Fruit fly (Drosophila melanogaster) whole organism, embryonic: ENCODE data around the gene CG31807.

Source experiments
- Antp ChIP-seq: fragments of 200-800 bp; sonication (Bioruptor generic); optimal IDR thresholded peaks from 3 replicates; lab custom pipeline; 2016; ENCODE audit warnings: missing biosample characterization, missing genetic modification characterization
- Atf-2 ChIP-seq: fragments of 200-800 bp; sonication (Bioruptor generic); optimal IDR thresholded peaks from 2 replicates; lab custom pipeline; 2016; ENCODE audit warnings: missing biosample characterization, missing genetic modification characterization
- B-H1 ChIP-seq: fragments of 200-800 bp; sonication (Bioruptor generic); IDR thresholded peaks from 3 replicates; pipeline ENCODE4 v1.3.6; 2022; ENCODE audit warnings: missing biosample characterization, missing genetic modification characterization
- B-H2 ChIP-seq: fragments of 200-800 bp; sonication (Bioruptor generic); optimal IDR thresholded peaks from 2 replicates; lab custom pipeline; 2018; ENCODE audit warnings: missing biosample characterization, mild to moderate bottlenecking, missing genetic modification characterization
- CG10654 ChIP-seq: fragments of 200-800 bp; sonication (Bioruptor generic); optimal IDR thresholded peaks from 2 replicates; lab custom pipeline; 2016; ENCODE audit warnings: missing biosample characterization, missing genetic modification characterization
- CG10979 ChIP-seq: fragments of 200-800 bp; sonication (Bioruptor generic); optimal IDR thresholded peaks from 2 replicates; lab custom pipeline; 2018; ENCODE audit warnings: missing biosample characterization, mild to moderate bottlenecking, missing genetic modification characterization, moderate library complexity
- CG11723 ChIP-seq: fragments of 200-800 bp; sonication (Bioruptor generic); optimal IDR thresholded peaks from 2 replicates; lab custom pipeline; 2017; ENCODE audit warnings: missing biosample characterization, mild to moderate bottlenecking, missing genetic modification characterization
- CG12299 ChIP-seq: fragments of 200-800 bp; sonication (Bioruptor generic); optimal IDR thresholded peaks from 2 replicates; lab custom pipeline; 2018; ENCODE audit warnings: missing biosample characterization, mild to moderate bottlenecking, missing genetic modification characterization
- CG13624 ChIP-seq: fragments of 200-800 bp; sonication (Bioruptor generic); optimal IDR thresholded peaks from 2 replicates; lab custom pipeline; 2016; ENCODE audit warnings: missing biosample characterization, missing genetic modification characterization
- CG15696 ChIP-seq: fragments of 200-800 bp; sonication (Bioruptor generic); optimal IDR thresholded peaks from 2 replicates; lab custom pipeline; 2019; ENCODE audit warnings: missing biosample characterization, mild to moderate bottlenecking, missing genetic modification characterization, moderate library complexity
- CG18262 ChIP-seq: fragments of 200-800 bp; optimal IDR thresholded peaks from 3 replicates; lab custom pipeline; 2019; ENCODE audit warnings: missing biosample characterization, mild to moderate bottlenecking, missing genetic modification characterization, moderate library complexity
- CG18619 ChIP-seq: fragments of 200-800 bp; sonication (Bioruptor generic); optimal IDR thresholded peaks from 3 replicates; lab custom pipeline; 2017; ENCODE audit warnings: missing biosample characterization, mild to moderate bottlenecking, missing genetic modification characterization
- CG2129 ChIP-seq: fragments of 200-800 bp; sonication (Bioruptor generic); IDR thresholded peaks from 2 replicates; pipeline ENCODE4 v1.3.6; 2022; ENCODE audit warnings: missing biosample characterization, missing genetic modification characterization; ENCODE audit not compliant: partially characterized antibody
- CG2712 ChIP-seq: fragments of 200-800 bp; optimal IDR thresholded peaks from 3 replicates; lab custom pipeline; 2019; ENCODE audit warnings: missing biosample characterization, mild to moderate bottlenecking, missing genetic modification characterization, moderate library complexity
- CG32532 ChIP-seq: fragments of 200-800 bp; sonication (Bioruptor generic); IDR thresholded peaks from 2 replicates; pipeline ENCODE4 v1.3.6; 2022; ENCODE audit warnings: missing biosample characterization, missing genetic modification characterization
- CG3838 ChIP-seq: fragments of 200-800 bp; sonication (Bioruptor generic); optimal IDR thresholded peaks from 3 replicates; lab custom pipeline; 2016; ENCODE audit warnings: missing biosample characterization, missing genetic modification characterization
- CG4424 ChIP-seq: fragments of 200-800 bp; sonication (Bioruptor generic); optimal IDR thresholded peaks from 3 replicates; lab custom pipeline; 2016; ENCODE audit warnings: missing biosample characterization, missing genetic modification characterization
- CG4820 ChIP-seq: fragments of 200-800 bp; sonication (Bioruptor generic); optimal IDR thresholded peaks from 3 replicates; lab custom pipeline; 2016; ENCODE audit warnings: missing biosample characterization, missing genetic modification characterization
- CG6791 ChIP-seq: fragments of 200-800 bp; sonication (Bioruptor generic); IDR thresholded peaks from 3 replicates; pipeline ENCODE4 v1.3.6; 2022; ENCODE audit warnings: missing biosample characterization, missing genetic modification characterization; ENCODE audit not compliant: partially characterized antibody
- CG7556 ChIP-seq: fragments of 200-800 bp; sonication (Bioruptor generic); optimal IDR thresholded peaks from 2 replicates; lab custom pipeline; 2017; ENCODE audit warnings: missing biosample characterization, mild to moderate bottlenecking, missing genetic modification characterization
- CG7963 ChIP-seq: fragments of 200-800 bp; sonication (Bioruptor generic); IDR thresholded peaks from 3 replicates; pipeline ENCODE4 v1.3.6; 2022; ENCODE audit warnings: missing biosample characterization, missing genetic modification characterization; ENCODE audit not compliant: partially characterized antibody
- CG7987 ChIP-seq: fragments of 200-800 bp; sonication (Bioruptor generic); optimal IDR thresholded peaks from 2 replicates; lab custom pipeline; 2018; ENCODE audit warnings: missing biosample characterization, mild to moderate bottlenecking, missing genetic modification characterization, moderate library complexity
- CG9727 ChIP-seq: fragments of 200-800 bp; sonication (Bioruptor generic); optimal IDR thresholded peaks from 3 replicates; lab custom pipeline; 2017; ENCODE audit warnings: missing biosample characterization, mild to moderate bottlenecking, missing genetic modification characterization
- CrebB ChIP-seq: fragments of 200-800 bp; sonication (Bioruptor generic); optimal IDR thresholded peaks from 3 replicates; lab custom pipeline; 2018; ENCODE audit warnings: missing biosample characterization, mild to moderate bottlenecking, missing genetic modification characterization
- Dll ChIP-seq: fragments of 200-800 bp; sonication (Bioruptor generic); IDR thresholded peaks from 4 replicates; pipeline ENCODE4 v1.3.6; 2022; ENCODE audit warnings: missing biosample characterization, missing genetic modification characterization; ENCODE audit not compliant: partially characterized antibody
- ERR ChIP-seq: fragments of 200-800 bp; sonication (Bioruptor generic); optimal IDR thresholded peaks from 2 replicates; lab custom pipeline; 2016; ENCODE audit warnings: missing biosample characterization, missing genetic modification characterization
- Ets97D ChIP-seq: fragments of 200-800 bp; sonication (Bioruptor generic); optimal IDR thresholded peaks from 3 replicates; lab custom pipeline; 2016; ENCODE audit warnings: missing biosample characterization, missing genetic modification characterization
- HLH4C ChIP-seq: fragments of 200-800 bp; sonication (Bioruptor generic); IDR thresholded peaks from 3 replicates; pipeline ENCODE4 v1.3.6; 2022; ENCODE audit warnings: missing biosample characterization, missing genetic modification characterization; ENCODE audit not compliant: partially characterized antibody
- Hey ChIP-seq: fragments of 200-800 bp; sonication (Bioruptor generic); optimal IDR thresholded peaks from 3 replicates; lab custom pipeline; 2018; ENCODE audit warnings: missing biosample characterization, mild to moderate bottlenecking, missing genetic modification characterization
- Meics ChIP-seq: fragments of 200-800 bp; sonication (Bioruptor generic); optimal IDR thresholded peaks from 2 replicates; lab custom pipeline; 2017; ENCODE audit warnings: missing biosample characterization, mild to moderate bottlenecking, missing genetic modification characterization
- Myb ChIP-seq: fragments of 200-800 bp; sonication (Bioruptor generic); optimal IDR thresholded peaks from 2 replicates; lab custom pipeline; 2016; ENCODE audit warnings: missing biosample characterization, missing genetic modification characterization
- NFAT ChIP-seq: fragments of 200-800 bp; sonication (Bioruptor generic); IDR thresholded peaks from 2 replicates; pipeline ENCODE4 v1.3.6; 2022; ENCODE audit warnings: missing biosample characterization, missing genetic modification characterization
- Nf-YC ChIP-seq: fragments of 200-800 bp; optimal IDR thresholded peaks from 3 replicates; lab custom pipeline; 2019; ENCODE audit warnings: missing biosample characterization, mild to moderate bottlenecking, missing genetic modification characterization, moderate library complexity
- Sox100B ChIP-seq: fragments of 200-800 bp; sonication (Bioruptor generic); optimal IDR thresholded peaks from 3 replicates; lab custom pipeline; 2018; ENCODE audit warnings: missing biosample characterization, mild to moderate bottlenecking, missing genetic modification characterization
- Xbp1 ChIP-seq: fragments of 200-800 bp; sonication (Bioruptor generic); optimal IDR thresholded peaks from 3 replicates; lab custom pipeline; 2016; ENCODE audit warnings: missing biosample characterization, mild to moderate bottlenecking, missing genetic modification characterization
- ab ChIP-seq: fragments of 200-800 bp; sonication (Bioruptor generic); optimal IDR thresholded peaks from 2 replicates; lab custom pipeline; 2016; ENCODE audit warnings: missing biosample characterization, missing genetic modification characterization
- ato ChIP-seq: fragments of 200-800 bp; sonication (Bioruptor generic); IDR thresholded peaks from 2 replicates; pipeline ENCODE4 v1.3.6; 2022; ENCODE audit warnings: missing biosample characterization, missing genetic modification characterization; ENCODE audit not compliant: partially characterized antibody
- cas ChIP-seq: fragments of 200-800 bp; sonication (Bioruptor generic); IDR thresholded peaks from 2 replicates; pipeline ENCODE4 v1.3.6; 2022; ENCODE audit warnings: missing biosample characterization, missing genetic modification characterization
- crol ChIP-seq: fragments of 200-800 bp; sonication (Bioruptor generic); IDR thresholded peaks from 2 replicates; pipeline ENCODE4 v1.3.6; 2022; ENCODE audit warnings: missing biosample characterization, missing genetic modification characterization
- crp ChIP-seq, 2 experiments: fragments of 200-800 bp; sonication (Bioruptor generic); optimal IDR thresholded peaks; 2 replicates in 1 of 2; 3 replicates in 1 of 2; lab custom pipeline; 2017; ENCODE audit warnings: missing biosample characterization in 2 of 2, missing genetic modification characterization in 2 of 2, mild to moderate bottlenecking in 1 of 2, moderate library complexity in 1 of 2
- cwo ChIP-seq: fragments of 200-800 bp; sonication (Bioruptor generic); optimal IDR thresholded peaks from 3 replicates; lab custom pipeline; 2017; ENCODE audit warnings: missing biosample characterization, missing genetic modification characterization, mild to moderate bottlenecking, moderate library complexity, missing genetic modification reagents
- gro ChIP-seq: fragments of 200-800 bp; sonication (Bioruptor generic); optimal IDR thresholded peaks from 2 replicates; lab custom pipeline; 2016; ENCODE audit warnings: missing biosample characterization, missing genetic modification characterization
- hth ChIP-seq: fragments of >200 bp; optimal IDR thresholded peaks from 2 replicates; lab custom pipeline; 2017; ENCODE audit warnings: inconsistent platforms
- pan ChIP-seq, 4 experiments: fragments of >200 bp in 3 of 4; fragments of 200-800 bp in 1 of 4; sonication (Bioruptor generic) in 1 of 4; optimal IDR thresholded peaks in 3 of 4; IDR thresholded peaks in 1 of 4; 2 replicates each; pipeline versions ENCODE4 v1.3.6 to Lab custom; 2017 to 2022; ENCODE audit warnings: missing biosample characterization in 2 of 4, missing genetic modification characterization in 2 of 4, mixed read lengths in 1 of 4
- pho ChIP-seq: fragments of 200-800 bp; sonication (Bioruptor generic); optimal IDR thresholded peaks from 2 replicates; lab custom pipeline; 2016; ENCODE audit warnings: missing biosample characterization, missing genetic modification characterization
- pnt ChIP-seq: fragments of 200-800 bp; sonication (Bioruptor generic); optimal IDR thresholded peaks from 3 replicates; lab custom pipeline; 2016; ENCODE audit warnings: missing biosample characterization, missing genetic modification characterization
- stwl ChIP-seq: fragments of 200-800 bp; sonication (Bioruptor generic); optimal IDR thresholded peaks from 3 replicates; lab custom pipeline; 2018; ENCODE audit warnings: missing biosample characterization, mild to moderate bottlenecking, missing genetic modification characterization, moderate library complexity
- tin ChIP-seq: fragments of 200-800 bp; sonication (Bioruptor generic); optimal IDR thresholded peaks from 3 replicates; lab custom pipeline; 2016; ENCODE audit warnings: missing biosample characterization, missing genetic modification characterization
- toy ChIP-seq: fragments of 200-800 bp; sonication (Bioruptor generic); IDR thresholded peaks from 2 replicates; pipeline ENCODE4 v1.3.6; 2022; ENCODE audit warnings: missing biosample characterization, missing genetic modification characterization
- unc-4 ChIP-seq: fragments of 200-800 bp; sonication (Bioruptor generic); IDR thresholded peaks from 2 replicates; pipeline ENCODE4 v1.3.6; 2022; ENCODE audit warnings: missing biosample characterization, missing genetic modification characterization; ENCODE audit not compliant: partially characterized antibody

Gene CG31807

DNA sequence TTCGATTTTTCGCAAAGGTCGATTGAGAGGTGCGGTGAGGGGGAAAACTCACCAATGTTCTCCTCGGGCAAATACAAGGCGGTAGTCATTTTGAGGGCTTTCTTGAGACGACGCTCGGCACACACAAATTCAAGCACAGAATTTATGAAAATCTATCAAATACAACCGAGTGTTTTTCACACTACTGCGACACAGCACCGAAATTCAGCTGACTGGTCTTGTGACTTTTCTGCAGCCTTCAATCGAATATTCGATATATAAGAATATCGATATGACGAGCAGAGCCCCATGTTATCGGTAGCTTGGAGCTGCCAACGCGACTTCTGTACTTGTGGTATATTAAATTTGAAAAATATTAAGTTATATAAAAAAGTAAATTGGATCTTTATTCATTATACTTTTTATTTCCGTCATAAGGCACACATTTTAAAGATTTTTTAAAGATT is 43.8 kb upstream of the CG31807 start, which contains the start of gene VhaSFD (continued):
- no peak for TF ChIP-seq Meics (GFP tag; lab: Kevin White, UChicago)
- TF ChIP-seq Sox100B (GFP tag; lab: Kevin White, UChicago): no peak
- peak; percentile 40 for TF ChIP-seq CG13624 (GFP tag; lab: Kevin White, UChicago)
- no peak for TF ChIP-seq pnt (GFP tag; lab: Kevin White, UChicago)
- no peak for TF ChIP-seq Hey (tag; lab: Kevin White, UChicago)
- TF ChIP-seq Antp: no peak
- TF ChIP-seq CG7987: peak; percentile 67
- TF ChIP-seq ERR (GFP tag; lab: Kevin White, UChicago): no peak
- peak; percentile 68 for TF ChIP-seq HLH4C
- peak; percentile 47; the same call in 1 of the 2 replicates for TF ChIP-seq ato
- peak; percentile 28 for TF ChIP-seq CG15696 (tag; lab: Kevin White, UChicago)
- TF ChIP-seq stwl (tag; lab: Kevin White, UChicago): peak; percentile 84
- no peak for TF ChIP-seq CG11723 (GFP tag; lab: Kevin White, UChicago)
- TF ChIP-seq B-H2 (GFP tag; lab: Kevin White, UChicago): no peak
- no peak for TF ChIP-seq CG9727 (GFP tag; lab: Kevin White, UChicago)
- TF ChIP-seq CG18262 (tag; lab: Kevin White, UChicago): peak; percentile 31
- TF ChIP-seq unc-4 (GFP tag; lab: Robert Waterston, UW): peak; percentile 75
- no peak for TF ChIP-seq CG18619 (GFP tag; lab: Kevin White, UChicago)
- TF ChIP-seq pho (GFP tag; lab: Kevin White, UChicago): no peak
- TF ChIP-seq B-H1: no peak
- TF ChIP-seq CG4424 (GFP tag; lab: Kevin White, UChicago): no peak
- TF ChIP-seq CG2712 (tag; lab: Kevin White, UChicago): peak; percentile 62
- no peak for TF ChIP-seq CG7556
- TF ChIP-seq cwo (GFP tag; lab: Kevin White, UChicago): peak; percentile 62
- TF ChIP-seq Nf-YC (tag; lab: Kevin White, UChicago): peak; percentile 36
- peak; percentile 91 for TF ChIP-seq crol
- peak; percentile 31 for TF ChIP-seq CrebB (tag; lab: Kevin White, UChicago)
- TF ChIP-seq toy (GFP tag; lab: Robert Waterston, UW): no peak
- TF ChIP-seq CG3838 (GFP tag; lab: Kevin White, UChicago): no peak
- TF ChIP-seq CG12299: no peak
- peak; percentile 10 for TF ChIP-seq gro (GFP tag; lab: Kevin White, UChicago)
- peak; percentile 30 for TF ChIP-seq Xbp1 (GFP tag; lab: Kevin White, UChicago)
- TF ChIP-seq Ets97D (GFP tag; lab: Kevin White, UChicago): peak; percentile 40
- no peak for TF ChIP-seq CG2129 (GFP tag; lab: Robert Waterston, UW)
- no peak for TF ChIP-seq cas
- no peak for TF ChIP-seq CG10654 (GFP tag; lab: Kevin White, UChicago)
- TF ChIP-seq CG4820: no peak
- TF ChIP-seq CG6791 (GFP tag; lab: Robert Waterston, UW): peak; percentile 79
- TF ChIP-seq CG10979 (tag; lab: Kevin White, UChicago): peak; percentile 27
- peak; percentile 65 for TF ChIP-seq CG7963
- no peak for TF ChIP-seq ab
- 0 out of 2 replicates have a peak, but pooled peaks have one; percentile 14 for TF ChIP-seq CG32532 (GFP tag; lab: Robert Waterston, UW)
- peak; percentile 5 for TF ChIP-seq tin (GFP tag; lab: Kevin White, UChicago)
- no peak for TF ChIP-seq hth (lab: Kevin White, UChicago)
- TF ChIP-seq NFAT: peak; percentile 49; the same call in 1 of the 2 replicates
- peak; percentile 69 for TF ChIP-seq Dll
- TF ChIP-seq Atf-2: no peak
- no peak for TF ChIP-seq pan (optimal IDR thresholded peaks at IDR 0.05; lab: Kevin White, UChicago)
- TF ChIP-seq pan (GFP tag; optimal IDR thresholded peaks at IDR 0.05 in 1 of 2, IDR thresholded peaks at IDR 0.05 in 1 of 2): peak in 1 of 2 experiments; percentile 34
- TF ChIP-seq crp (GFP tag; optimal IDR thresholded peaks at IDR 0.05; lab: Kevin White, UChicago): peak in 1 of 2 experiments; percentile 78
- peak; percentile 3 for TF ChIP-seq Myb (GFP tag; lab: Kevin White, UChicago)
